Fruit fly (Drosophila melanogaster): Measurements from ENCODE around the gene CG1172.

The CG1172 gene

dm6 chr3R:5374720-5375119 is 19.0 kb upstream of the CG1172 start, which contains the start of the genes hd and CG14667:
Gene hd, minus strand, starts transcription at chr3R:5374962.
Gene CG14667, plus strand, starts transcription at chr3R:5375022.
- no peak for TF ChIP-seq noc (tag; optimal IDR thresholded peaks at IDR 0.05)

DNA sequence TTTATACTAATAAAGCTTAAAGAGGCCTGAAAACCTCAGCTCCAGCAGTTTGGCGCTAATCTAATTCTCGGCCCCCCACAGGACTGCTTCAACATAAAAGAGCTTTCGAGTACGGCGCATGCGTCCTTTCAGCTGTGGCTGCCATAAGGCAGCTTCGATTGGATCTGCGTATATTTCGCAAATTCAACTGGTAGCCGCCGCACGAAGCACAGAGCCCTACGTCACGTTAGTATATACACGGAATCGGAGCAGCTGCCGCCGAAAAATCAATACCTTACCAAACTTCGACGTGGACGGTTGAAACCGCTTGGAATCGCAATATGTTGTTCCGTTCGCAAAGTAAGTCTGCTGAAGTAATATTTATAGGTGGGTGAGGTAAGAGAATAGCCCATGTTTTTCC is 17.1 kb upstream of the CG1172 start, which contains the start of gene 7B2:
Gene 7B2 (plus strand): TSS at position 169 of the 400 bp plus-strand sequence.
- no peak for TF ChIP-seq noc (tag; optimal IDR thresholded peaks at IDR 0.05)

- no peak for TF ChIP-seq noc (tag; optimal IDR thresholded peaks at IDR 0.05)
These were observed 8.0 kb upstream of the CG1172 start for dm6 chr3R:5385761-5386160.

- no peak for TF ChIP-seq noc (tag; optimal IDR thresholded peaks at IDR 0.05)
These were observed 6.2 kb upstream of the CG1172 start, which contains the start of gene CG14668 for dm6 chr3R:5387564-5387963. Gene CG14668, minus strand, starts transcription at chr3R:5387664.

DNA sequence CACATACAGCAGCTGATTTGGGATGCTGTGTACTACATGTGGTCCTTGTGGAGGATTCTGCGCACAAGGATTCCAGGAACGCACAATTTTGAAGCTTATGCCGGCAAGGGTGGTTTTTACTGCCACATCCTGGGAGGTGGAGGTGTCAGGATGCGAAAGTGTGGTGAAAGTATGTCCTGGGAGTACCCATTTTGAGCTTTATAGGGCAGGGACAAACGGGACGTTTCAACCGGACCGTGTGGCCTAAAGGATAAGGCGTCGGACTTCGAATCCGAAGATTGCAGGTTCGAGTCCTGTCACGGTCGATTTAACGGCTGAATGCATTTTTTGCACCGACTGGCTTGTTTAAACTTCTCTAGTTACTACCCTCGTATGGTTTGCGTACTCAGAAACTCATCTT is 5.7 kb upstream of the CG1172 start:
- TF ChIP-seq noc (tag; optimal IDR thresholded peaks at IDR 0.05) = no peak

dm6 chr3R:5389034-5389433 is 4.7 kb upstream of the CG1172 start:
- TF ChIP-seq noc (tag; optimal IDR thresholded peaks at IDR 0.05) = no peak

DNA sequence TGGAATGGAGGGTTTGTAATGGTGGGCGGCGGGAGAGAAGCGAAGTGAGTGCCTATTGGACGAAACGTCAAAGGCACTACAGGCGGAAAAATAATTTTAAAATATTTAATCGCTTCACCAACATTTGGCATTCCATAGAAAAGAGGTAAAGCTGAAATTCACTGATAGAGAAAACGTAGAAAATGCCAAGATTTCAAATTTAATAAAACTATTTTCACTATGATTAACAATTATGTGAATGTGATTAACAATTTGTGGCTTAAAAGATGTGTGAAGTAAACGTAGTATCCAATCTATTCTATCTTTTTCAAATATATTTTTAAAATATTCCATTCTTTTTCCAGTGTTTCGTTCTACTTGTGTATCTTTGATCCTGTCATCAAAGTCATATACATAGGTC is 4.3 kb upstream of the CG1172 start:
- TF ChIP-seq noc (tag; optimal IDR thresholded peaks at IDR 0.05) = no peak

dm6 chr3R:5390095-5390663 is 3.5 kb upstream of the CG1172 start:
- no peak for TF ChIP-seq noc (tag; optimal IDR thresholded peaks at IDR 0.05)

DNA sequence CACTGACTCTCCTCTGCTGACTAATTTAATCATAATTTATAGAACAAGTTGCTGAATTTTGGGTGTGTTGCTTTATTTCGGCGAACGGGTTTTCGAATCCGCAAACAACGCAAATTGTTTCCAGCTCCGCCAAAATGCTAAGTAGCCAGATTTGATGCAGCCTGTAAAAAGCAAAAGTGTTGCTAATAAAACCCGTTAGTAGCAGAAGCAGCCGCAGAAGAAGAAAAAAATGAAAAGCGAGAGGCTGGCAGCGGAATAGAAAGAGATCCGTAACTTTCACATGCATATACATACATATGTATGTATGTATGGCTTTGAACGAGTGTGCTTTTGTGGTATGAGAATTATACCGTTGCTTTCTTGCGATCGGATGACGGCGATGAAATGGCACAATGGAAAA is 1.7 kb upstream of the CG1172 start:
- TF ChIP-seq noc (tag; optimal IDR thresholded peaks at IDR 0.05) = no peak

DNA sequence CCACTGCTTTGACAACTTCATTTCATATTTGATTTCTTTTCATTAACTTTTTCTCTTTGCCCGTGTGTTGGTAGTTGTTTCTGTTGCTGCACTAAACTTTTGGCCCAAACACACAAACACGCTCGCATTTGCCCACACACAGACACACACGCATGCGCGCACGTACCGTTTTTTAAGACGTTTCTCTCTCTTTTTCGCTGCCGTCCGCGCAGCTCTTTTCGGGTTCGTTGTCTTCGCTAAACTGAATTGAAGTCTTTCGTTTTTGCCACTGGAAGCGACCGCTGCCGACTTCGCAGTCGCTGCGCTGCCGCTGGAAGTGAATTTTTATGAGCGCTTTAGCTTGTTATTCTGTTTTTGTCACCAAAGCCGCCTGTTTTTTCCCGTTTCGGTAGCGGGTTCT is 1.1 kb upstream of the CG1172 start, which contains the start of gene kkv:
Gene kkv (minus strand): TSS at position 246 of the 400 bp plus-strand sequence.
- TF ChIP-seq noc (tag; optimal IDR thresholded peaks at IDR 0.05) = no peak

DNA sequence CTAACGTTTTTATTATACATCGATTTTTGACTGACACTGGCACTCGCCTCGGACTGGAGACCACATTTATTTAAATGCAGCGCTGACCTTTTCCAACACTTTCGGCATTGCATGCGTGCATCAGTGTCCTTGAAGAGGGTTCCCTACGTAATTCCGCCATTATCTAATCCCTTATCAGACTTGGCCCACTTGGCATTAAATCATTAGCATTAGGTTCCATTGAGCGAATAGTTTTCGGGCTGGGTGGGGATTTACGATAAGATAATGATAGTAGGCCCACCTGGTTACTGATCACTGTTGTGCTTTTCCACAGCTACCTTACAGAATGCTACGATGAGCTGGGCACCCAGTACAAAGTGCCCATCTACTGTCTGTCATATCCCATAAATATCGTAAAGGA is 1.5 kb downstream of the CG1172 start:
- TF ChIP-seq noc (tag; optimal IDR thresholded peaks at IDR 0.05) = no peak

DNA sequence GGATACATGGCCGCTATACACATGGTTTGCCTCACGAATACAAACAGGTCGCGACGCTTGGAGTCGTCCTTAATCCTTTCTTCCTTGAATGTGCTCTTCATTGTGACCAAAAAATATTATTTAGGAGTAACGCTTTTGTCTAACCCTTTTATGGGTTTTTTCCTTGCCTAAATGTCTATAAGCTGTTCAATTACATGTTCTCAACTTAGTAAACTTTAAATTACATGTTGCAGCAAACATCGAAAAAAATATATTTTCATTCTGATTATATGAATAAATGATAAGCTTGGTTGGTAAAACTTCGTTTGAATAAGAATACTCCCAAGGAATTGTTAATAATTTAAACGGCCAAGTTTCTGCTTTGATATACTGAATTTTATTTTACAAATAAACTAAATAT is 5.4 kb downstream of the CG1172 start, which contains the start of gene Or83a:
Gene Or83a (minus strand): TSS at position 101 of the 400 bp plus-strand sequence.
- TF ChIP-seq noc (tag; optimal IDR thresholded peaks at IDR 0.05) = no peak

DNA sequence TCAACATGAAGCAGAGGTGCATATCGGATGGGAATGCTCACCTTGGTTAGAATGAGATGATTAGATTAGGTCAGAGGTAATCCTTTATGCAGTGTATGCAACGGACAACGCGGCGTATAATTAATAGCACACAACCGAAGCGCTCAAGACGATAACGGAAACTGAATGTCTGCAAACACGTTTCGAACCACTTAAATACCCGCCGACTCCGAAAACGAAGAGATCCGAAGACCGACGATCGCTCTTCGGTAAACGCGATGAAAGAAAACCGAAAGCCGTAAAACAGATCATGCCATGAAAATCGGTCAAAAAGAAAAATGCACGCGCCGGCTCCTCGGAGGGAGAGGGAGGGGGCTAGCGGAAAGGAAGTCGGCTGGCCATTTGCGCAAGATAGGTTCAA is 10.2 kb downstream of the CG1172 start, which contains the start of gene CG2663:
Gene CG2663 (minus strand): TSS at position 173 of the 400 bp plus-strand sequence.
- no peak for TF ChIP-seq noc (tag; optimal IDR thresholded peaks at IDR 0.05)

DNA sequence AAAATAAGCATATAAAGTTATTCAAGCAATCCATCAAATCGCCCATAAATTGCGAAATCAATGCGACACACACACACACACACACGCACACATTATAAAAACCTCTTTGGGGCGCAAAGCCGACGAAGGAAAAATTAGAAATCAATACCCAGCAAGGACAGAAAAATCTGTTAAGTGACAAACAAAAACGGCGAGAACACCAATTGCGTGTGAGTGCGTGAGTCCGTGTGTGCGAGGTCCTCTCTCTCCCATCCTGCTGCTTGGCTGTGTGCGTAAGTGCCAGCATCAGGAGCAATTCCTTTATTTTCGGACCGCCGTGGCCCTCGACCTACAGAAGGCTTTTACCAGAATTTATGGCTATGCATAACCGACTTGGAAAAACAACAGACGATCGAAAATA is 18.6 kb downstream of the CG1172 start, which contains the start of gene Orco:
Gene Orco (minus strand): TSS at position 101 of the 400 bp plus-strand sequence.
- no peak for TF ChIP-seq noc (tag; optimal IDR thresholded peaks at IDR 0.05)

dm6 chr3R:5412987-5413386 is 19.3 kb downstream of the CG1172 start:
- no peak for TF ChIP-seq noc (tag; optimal IDR thresholded peaks at IDR 0.05)

dm6 chr3R:5414147-5414748 is 20.5 kb downstream of the CG1172 start, which contains the start of gene CG14669:
Gene CG14669, plus strand, starts transcription at chr3R:5414527.
- no peak for TF ChIP-seq noc (tag; optimal IDR thresholded peaks at IDR 0.05)

- TF ChIP-seq noc (tag; optimal IDR thresholded peaks at IDR 0.05) = no peak
These were observed 26.7 kb downstream of the CG1172 start for dm6 chr3R:5420454-5420853.
